Worm (Caenorhabditis elegans) whole organism, L1 larva: ENCODE results near the gene fkh-5.

ENCODE experiments used
- C04F5.9 ChIP-seq: sonication (generic microtip); optimal IDR thresholded peaks from 2 replicates; lab custom pipeline; 2016; ENCODE audit warnings: missing genetic modification characterization, missing compliant biosample characterization
- C16A3.4 ChIP-seq: fragments of 150-350 bp; optimal IDR thresholded peaks from 2 replicates; lab custom pipeline; 2014; ENCODE audit warnings: missing biosample characterization, missing genetic modification characterization
- C34B4.2 ChIP-seq: sonication (generic microtip); optimal IDR thresholded peaks from 2 replicates; lab custom pipeline; 2017; ENCODE audit warnings: mild to moderate bottlenecking, missing genetic modification characterization, missing compliant biosample characterization
- F16B12.6 ChIP-seq: fragments of 150-350 bp; optimal IDR thresholded peaks from 2 replicates; lab custom pipeline; 2014; ENCODE audit warnings: missing biosample characterization, missing genetic modification characterization
- Y116A8C.19 ChIP-seq: sonication (generic microtip); optimal IDR thresholded peaks from 2 replicates; lab custom pipeline; 2016; ENCODE audit warnings: missing compliant biosample characterization, missing genetic modification characterization, borderline replicate concordance
- alr-1 ChIP-seq: fragments of 200-800 bp; sonication (Bioruptor generic); optimal IDR thresholded peaks from 2 replicates; lab custom pipeline; 2018; ENCODE audit warnings: borderline replicate concordance, mild to moderate bottlenecking, missing genetic modification characterization, missing compliant biosample characterization
- aly-2 ChIP-seq: fragments of 150-350 bp; optimal IDR thresholded peaks from 2 replicates; lab custom pipeline; 2014; ENCODE audit warnings: missing biosample characterization, missing genetic modification characterization
- ceh-88 ChIP-seq: fragments of 200-800 bp; sonication (Bioruptor generic); IDR thresholded peaks from 2 replicates; pipeline ENCODE4 v1.3.6; 2022; ENCODE audit warnings: missing genetic modification characterization, missing compliant biosample characterization
- ceh-90 ChIP-seq: sonication (generic microtip); optimal IDR thresholded peaks from 2 replicates; lab custom pipeline; 2016; ENCODE audit warnings: missing genetic modification characterization, missing compliant biosample characterization
- dpl-1 ChIP-seq, 3 experiments: fragments of 150-350 bp in 2 of 3; sonication (generic microtip) in 1 of 3; optimal IDR thresholded peaks; 2 replicates each; lab custom pipeline; 2014 to 2017; ENCODE audit warnings: missing biosample characterization in 3 of 3, missing genetic modification characterization in 3 of 3, missing genetic modification reagents in 3 of 3
- efl-1 ChIP-seq, 4 experiments: fragments of 150-350 bp; optimal IDR thresholded peaks in 3 of 4; peaks in 1 of 4; 1 replicate in 1 of 4; 2 replicates in 3 of 4; lab custom pipeline; 2014; ENCODE audit warnings: missing biosample characterization in 2 of 4, missing genetic modification characterization in 2 of 4, missing genetic modification reagents in 2 of 4
- egl-27 ChIP-seq, 2 experiments: fragments of 150-350 bp in 1 of 2; sonication (generic microtip); optimal IDR thresholded peaks; 3 replicates each; lab custom pipeline; 2017 to 2018; ENCODE audit warnings: missing biosample characterization in 2 of 2, missing genetic modification characterization in 2 of 2, missing genetic modification reagents in 2 of 2
- fkh-10 ChIP-seq: sonication (generic microtip); optimal IDR thresholded peaks from 2 replicates; lab custom pipeline; 2017; ENCODE audit warnings: missing biosample characterization, missing genetic modification reagents, missing genetic modification characterization
- fkh-4 ChIP-seq: sonication (generic microtip); optimal IDR thresholded peaks from 2 replicates; lab custom pipeline; 2016; ENCODE audit warnings: missing compliant biosample characterization, missing genetic modification characterization, borderline replicate concordance
- fos-1 ChIP-seq: fragments of 150-350 bp; optimal IDR thresholded peaks from 2 replicates; lab custom pipeline; 2014; ENCODE audit warnings: missing biosample characterization, missing genetic modification characterization
- hlh-4 ChIP-seq: sonication (generic microtip); optimal IDR thresholded peaks from 2 replicates; lab custom pipeline; 2016; ENCODE audit warnings: mild to moderate bottlenecking, missing genetic modification characterization, missing compliant biosample characterization
- jun-1 ChIP-seq: fragments of 150-350 bp; optimal IDR thresholded peaks from 2 replicates; lab custom pipeline; 2014; ENCODE audit warnings: missing biosample characterization, missing genetic modification reagents, missing genetic modification characterization
- lin-39 ChIP-seq: fragments of 150-350 bp; optimal IDR thresholded peaks from 2 replicates; lab custom pipeline; 2014; ENCODE audit warnings: missing biosample characterization, missing genetic modification reagents, missing genetic modification characterization
- lir-3 ChIP-seq: sonication (generic microtip); optimal IDR thresholded peaks from 2 replicates; lab custom pipeline; 2016; ENCODE audit warnings: mild to moderate bottlenecking, missing genetic modification characterization, moderate library complexity, missing compliant biosample characterization; ENCODE audit not compliant: poor library complexity
- mab-9 ChIP-seq: fragments of 200-800 bp; sonication (Bioruptor generic); IDR thresholded peaks from 2 replicates; pipeline ENCODE4 v1.3.6; 2022; ENCODE audit warnings: missing genetic modification reagents, missing genetic modification characterization, missing compliant biosample characterization
- mdl-1 ChIP-seq, 2 experiments: fragments of 150-350 bp; optimal IDR thresholded peaks; 2 replicates each; lab custom pipeline; 2014 to 2017; ENCODE audit warnings: missing biosample characterization in 2 of 2, missing genetic modification characterization in 2 of 2, inconsistent platforms in 1 of 2
- mef-2 ChIP-seq: fragments of 150-350 bp; optimal IDR thresholded peaks from 2 replicates; lab custom pipeline; 2014; ENCODE audit warnings: missing biosample characterization, missing genetic modification characterization
- mep-1 ChIP-seq: fragments of 150-350 bp; optimal IDR thresholded peaks from 2 replicates; lab custom pipeline; 2014; ENCODE audit warnings: missing biosample characterization, missing genetic modification characterization
- nhr-19 ChIP-seq: fragments of 200-800 bp; sonication (Bioruptor generic); conservative IDR thresholded peaks from 2 replicates; pipeline ENCODE4 v1.3.6; 2022; ENCODE audit warnings: missing genetic modification characterization, missing compliant biosample characterization
- nhr-28 ChIP-seq: fragments of 150-350 bp; optimal IDR thresholded peaks from 2 replicates; lab custom pipeline; 2014; ENCODE audit warnings: missing biosample characterization, missing genetic modification characterization
- nhr-47 ChIP-seq: sonication (generic microtip); optimal IDR thresholded peaks from 2 replicates; lab custom pipeline; 2016; ENCODE audit warnings: mild to moderate bottlenecking, missing genetic modification characterization, moderate library complexity, missing compliant biosample characterization
- nhr-71 ChIP-seq: sonication (generic microtip); optimal IDR thresholded peaks from 2 replicates; lab custom pipeline; 2016; ENCODE audit warnings: mild to moderate bottlenecking, missing genetic modification characterization, moderate library complexity, missing compliant biosample characterization
- nhr-76 ChIP-seq: sonication (generic microtip); optimal IDR thresholded peaks from 2 replicates; lab custom pipeline; 2017; ENCODE audit warnings: missing biosample characterization, missing genetic modification characterization
- nhr-77 ChIP-seq: fragments of 150-350 bp; optimal IDR thresholded peaks from 2 replicates; lab custom pipeline; 2014; ENCODE audit warnings: missing biosample characterization, missing genetic modification characterization
- nhr-85 ChIP-seq: sonication (generic microtip); peaks from one replicate; lab custom pipeline; 2016; ENCODE audit warnings: missing genetic modification characterization, inconsistent platforms, missing compliant biosample characterization
- nhr-90 ChIP-seq: sonication (generic microtip); optimal IDR thresholded peaks from 2 replicates; lab custom pipeline; 2016; ENCODE audit warnings: mild to moderate bottlenecking, missing genetic modification characterization, missing compliant biosample characterization; ENCODE audit not compliant: poor library complexity
- pax-3 ChIP-seq: fragments of 200-800 bp; sonication (Bioruptor generic); optimal IDR thresholded peaks from 2 replicates; lab custom pipeline; 2018; ENCODE audit warnings: mild to moderate bottlenecking, missing genetic modification characterization, moderate library complexity, missing compliant biosample characterization
- snu-23 ChIP-seq: sonication (generic microtip); optimal IDR thresholded peaks from 2 replicates; lab custom pipeline; 2016; ENCODE audit warnings: missing genetic modification characterization, missing compliant biosample characterization
- tbx-2 ChIP-seq: sonication (generic microtip); optimal IDR thresholded peaks from 2 replicates; lab custom pipeline; 2016; ENCODE audit warnings: missing genetic modification characterization, missing compliant biosample characterization
- unc-62 ChIP-seq: fragments of 150-350 bp; optimal IDR thresholded peaks from 2 replicates; lab custom pipeline; 2014; ENCODE audit warnings: missing biosample characterization, missing genetic modification reagents, missing genetic modification characterization
- unc-98 ChIP-seq: fragments of 200-800 bp; sonication (Bioruptor generic); IDR thresholded peaks from 2 replicates; pipeline ENCODE4 v1.3.6; 2022; ENCODE audit warnings: missing genetic modification characterization, missing compliant biosample characterization
- vab-15 ChIP-seq: sonication (generic microtip); optimal IDR thresholded peaks from 2 replicates; lab custom pipeline; 2017; ENCODE audit warnings: missing genotype, mild to moderate bottlenecking, missing genetic modification characterization, missing compliant biosample characterization
- xbp-1 ChIP-seq: sonication (generic microtip); optimal IDR thresholded peaks from 2 replicates; lab custom pipeline; 2016; ENCODE audit warnings: missing genetic modification characterization, missing compliant biosample characterization
- zag-1 ChIP-seq: fragments of 150-350 bp; optimal IDR thresholded peaks from 2 replicates; lab custom pipeline; 2014; ENCODE audit warnings: missing biosample characterization, missing genetic modification characterization
- zip-4 ChIP-seq: fragments of 200-800 bp; sonication (Bioruptor generic); optimal IDR thresholded peaks from 2 replicates; lab custom pipeline; 2018; ENCODE audit warnings: mild to moderate bottlenecking, missing genetic modification characterization, moderate library complexity, missing compliant biosample characterization
- ztf-4 ChIP-seq: fragments of 150-350 bp; optimal IDR thresholded peaks from 2 replicates; lab custom pipeline; 2014; ENCODE audit warnings: missing biosample characterization, missing genetic modification characterization

The fkh-5 gene

DNA sequence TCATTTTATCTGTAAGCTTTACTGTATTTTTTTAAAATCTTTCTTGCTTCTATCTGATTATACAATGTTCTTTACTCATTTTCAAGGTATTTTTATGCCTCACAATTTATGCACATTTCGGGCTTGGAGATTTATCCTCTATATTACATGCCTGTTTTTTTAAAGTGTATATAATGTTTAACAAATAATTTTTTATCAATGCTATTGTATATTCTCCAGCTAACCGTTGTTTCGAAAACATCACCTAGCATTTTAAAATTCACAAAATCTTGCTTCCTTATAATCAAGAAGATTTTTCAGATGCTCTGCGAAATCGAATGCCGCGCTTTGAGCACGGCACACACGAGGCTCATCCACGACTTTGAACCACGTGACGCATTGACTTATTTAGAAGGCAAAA lies 7.6 kb downstream of the fkh-5 start, which contains the start of gene ced-4:
Gene ced-4, plus strand, starts transcription at position 301 of the 400 bp plus-strand sequence.
- TF ChIP-seq mep-1 (tag; lab: Kevin White, UChicago) = no peak
- TF ChIP-seq ceh-90 = no peak
- TF ChIP-seq egl-27 (tag; optimal IDR thresholded peaks at IDR 0.05; lab: Kevin White, UChicago) = no peak
- TF ChIP-seq fkh-4 (tag; lab: Kevin White, UChicago) = no peak
- no peak for TF ChIP-seq nhr-85 (tag; lab: Kevin White, UChicago)
- no peak for TF ChIP-seq nhr-19 (GFP tag; lab: Robert Waterston, UW)
- no peak for TF ChIP-seq nhr-71 (tag; lab: Kevin White, UChicago)
- no peak for TF ChIP-seq mab-9 (GFP tag; lab: Robert Waterston, UW)
- no peak for TF ChIP-seq tbx-2 (tag; lab: Kevin White, UChicago)
- no peak for TF ChIP-seq pax-3 (tag; lab: Kevin White, UChicago)

DNA sequence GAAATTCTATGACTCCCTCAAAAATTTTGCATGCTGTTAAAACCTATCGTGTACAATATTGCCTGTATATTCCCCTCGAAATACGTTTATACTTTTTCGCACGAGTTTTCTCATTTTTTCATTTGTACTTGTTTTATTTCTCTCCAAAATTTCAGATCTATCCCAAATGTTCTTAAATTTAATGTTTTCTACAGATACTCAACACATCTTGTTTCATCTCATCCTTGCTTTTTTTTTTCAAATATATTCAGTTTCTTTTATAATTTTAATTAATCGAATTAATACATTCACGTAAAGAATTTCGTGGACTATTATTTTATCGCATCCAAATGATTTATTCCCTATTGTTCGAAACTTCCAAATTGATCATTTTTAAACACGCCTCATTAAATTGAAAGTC lies 10.5 kb downstream of the fkh-5 start, which contains the start of gene C35D10.8:
Gene C35D10.8, plus strand, starts transcription at position 301 of the 400 bp plus-strand sequence.
- TF ChIP-seq ceh-88 (GFP tag; lab: Robert Waterston, UW) (no peak), nhr-90 (no peak), vab-15 (tag; lab: Kevin White, UChicago) (no peak), alr-1 (tag; lab: Kevin White, UChicago) (no peak), zip-4 (GFP tag; lab: Kevin White, UChicago) (no peak), efl-1 (optimal IDR thresholded peaks at IDR 0.05; lab: Kevin White, UChicago) (no peak), efl-1 (GFP tag; optimal IDR thresholded peaks at IDR 0.05 in 1 of 2; lab: Kevin White, UChicago) (no peak), lin-39 (tag; lab: Kevin White, UChicago) (no peak), mef-2 (no peak), aly-2 (no peak), Y116A8C.19 (tag; lab: Kevin White, UChicago) (no peak), ztf-4 (tag; lab: Kevin White, UChicago) (no peak)

- TF ChIP-seq zag-1 (tag; lab: Kevin White, UChicago) (no peak), mdl-1 (tag; optimal IDR thresholded peaks at IDR 0.05; lab: Kevin White, UChicago) (no peak), ztf-4 (tag; lab: Kevin White, UChicago) (no peak), ceh-90 (no peak), jun-1 (no peak), F16B12.6 (tag; lab: Kevin White, UChicago) (no peak), unc-98 (no peak), fkh-10 (GFP tag; lab: Kevin White, UChicago) (no peak), nhr-76 (tag; lab: Kevin White, UChicago) (no peak), nhr-77 (no peak), C04F5.9 (tag; lab: Kevin White, UChicago) (no peak), nhr-19 (GFP tag; lab: Robert Waterston, UW) (no peak), xbp-1 (no peak), nhr-47 (no peak), hlh-4 (tag; lab: Kevin White, UChicago) (no peak), fos-1 (tag; lab: Kevin White, UChicago) (no peak), snu-23 (GFP tag; lab: Kevin White, UChicago) (no peak), dpl-1 (GFP tag; optimal IDR thresholded peaks at IDR 0.05; lab: Kevin White, UChicago) (no peak)
- TF ChIP-seq, all 84 proteins: peak for 0
These were observed 11.6 kb downstream of the fkh-5 start, which contains the start of gene C35D10.7 for ce11 chrIII:4856109-4856508. Gene C35D10.7 (plus strand): TSS chrIII:4856193.

DNA sequence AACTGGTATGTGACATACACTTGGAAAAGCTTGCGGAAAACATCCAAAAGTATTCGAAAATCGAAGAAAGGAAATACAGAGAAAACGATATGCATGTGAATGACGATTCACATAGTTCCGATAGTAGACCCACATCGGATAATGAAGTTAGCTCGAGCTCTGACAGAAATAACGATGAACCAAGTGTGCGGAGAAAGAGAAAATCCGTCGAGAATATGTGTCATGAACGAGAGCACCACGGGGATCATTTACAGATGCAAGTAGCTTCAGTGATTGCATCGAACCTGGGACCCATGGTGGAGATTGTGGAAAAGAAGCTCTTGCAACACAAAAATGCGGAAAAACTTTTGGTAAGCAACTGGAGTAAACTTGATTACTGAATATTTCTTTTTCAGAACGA lies 12.5 kb downstream of the fkh-5 start:
- TF ChIP-seq nhr-47 = no peak
- TF ChIP-seq C16A3.4 (tag; lab: Kevin White, UChicago) = no peak
- no peak for TF ChIP-seq ceh-90
- TF ChIP-seq nhr-28 = no peak
- TF ChIP-seq unc-62 = no peak
- no peak for TF ChIP-seq C34B4.2
- no peak for TF ChIP-seq lir-3
